Fruit fly (Drosophila melanogaster): ENCODE measurements around the gene CG3868.

DNA sequence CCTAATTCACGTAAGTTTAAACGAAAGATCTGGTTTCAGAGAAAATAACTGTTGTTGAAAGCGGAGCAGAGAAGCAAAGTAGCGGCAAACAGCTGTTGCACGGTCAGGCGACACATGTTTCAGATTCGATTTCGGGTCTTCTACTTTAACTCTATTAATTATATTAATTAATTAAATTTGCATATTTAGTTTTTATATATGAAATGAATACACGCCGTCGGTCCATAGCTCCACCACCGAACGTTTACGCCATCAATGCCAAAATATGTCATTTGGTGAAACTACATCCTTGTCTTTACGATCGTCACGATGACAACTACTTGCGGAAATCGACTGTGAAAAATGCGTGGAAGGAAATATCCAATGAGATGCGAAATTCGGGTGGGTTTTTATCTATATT lies 8.4 kb upstream of the CG3868 start:
- TF ChIP-seq CTCF (optimal IDR thresholded peaks at IDR 0.05) (no peak), CG8478 (optimal IDR thresholded peaks at IDR 0.05) (no peak)
